Fruit fly (Drosophila melanogaster): ENCODE measurements around the gene ham.

DNA sequence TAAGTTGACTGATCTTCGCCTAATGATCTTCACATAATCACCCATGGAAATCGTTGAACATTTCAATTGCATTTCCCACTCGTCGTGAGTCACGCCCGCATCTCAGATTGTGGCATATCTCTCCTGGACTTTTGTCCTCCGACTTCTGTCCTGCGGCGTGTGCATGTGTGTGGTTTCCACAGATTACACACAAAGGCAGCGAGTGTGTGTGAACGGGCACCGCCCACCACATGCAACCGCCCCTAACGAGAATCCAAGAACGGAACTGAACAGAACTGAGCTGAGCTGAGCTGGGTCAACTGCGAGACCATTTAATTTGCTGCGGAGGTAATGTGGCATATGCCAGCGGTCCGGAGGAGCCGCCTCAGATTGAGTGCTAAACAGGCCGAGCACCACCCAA lies 9.0 kb upstream of the ham start:
- no peak for TF ChIP-seq usp (GFP tag; optimal IDR thresholded peaks at IDR 0.05)
- TF ChIP-seq pan (optimal IDR thresholded peaks at IDR 0.05) = no peak
- no peak for TF ChIP-seq CG8478 (optimal IDR thresholded peaks at IDR 0.05)
- TF ChIP-seq psq (optimal IDR thresholded peaks at IDR 0.05) = no peak
- no peak for TF ChIP-seq Dll (optimal IDR thresholded peaks at IDR 0.05)
